Fruit fly (Drosophila melanogaster) Kc167 (cell line): ENCODE measurements around the gene CG10553.

Experiments used
- Myc ChIP-seq: fragments of >200 bp; optimal IDR thresholded peaks from 2 replicates; lab custom pipeline; 2017; ENCODE audit warnings: missing external identifiers
- Sin3A ChIP-seq: fragments of >200 bp; optimal IDR thresholded peaks from 2 replicates; lab custom pipeline; 2018; ENCODE audit warnings: missing external identifiers
- h ChIP-seq: fragments of >200 bp; optimal IDR thresholded peaks from 3 replicates; lab custom pipeline; 2018; ENCODE audit warnings: missing external identifiers
- insv ChIP-seq: fragments of >200 bp; optimal IDR thresholded peaks from 3 replicates; lab custom pipeline; 2018; ENCODE audit warnings: missing external identifiers
- psq ChIP-seq: fragments of >200 bp; optimal IDR thresholded peaks from 2 replicates; lab custom pipeline; 2017; ENCODE audit warnings: missing external identifiers
- ttk ChIP-seq: sonication (Bioruptor generic); optimal IDR thresholded peaks from 2 replicates; lab custom pipeline; 2017; ENCODE audit warnings: missing external identifiers

CG10553 gene

dm6 chr3R:25295320-25296020, 22.4 kb downstream of the CG10553 start, which contains the start of gene CG31102:
CG31102 (minus strand) TSS chr3R:25295594.
- TF ChIP-seq h (no peak), Myc (lab: Kevin White, UChicago) (no peak), insv (lab: Kevin White, UChicago) (no peak), Sin3A (lab: Kevin White, UChicago) (no peak), psq (lab: Kevin White, UChicago) (no peak), ttk (lab: Kevin White, UChicago) (no peak)

DNA sequence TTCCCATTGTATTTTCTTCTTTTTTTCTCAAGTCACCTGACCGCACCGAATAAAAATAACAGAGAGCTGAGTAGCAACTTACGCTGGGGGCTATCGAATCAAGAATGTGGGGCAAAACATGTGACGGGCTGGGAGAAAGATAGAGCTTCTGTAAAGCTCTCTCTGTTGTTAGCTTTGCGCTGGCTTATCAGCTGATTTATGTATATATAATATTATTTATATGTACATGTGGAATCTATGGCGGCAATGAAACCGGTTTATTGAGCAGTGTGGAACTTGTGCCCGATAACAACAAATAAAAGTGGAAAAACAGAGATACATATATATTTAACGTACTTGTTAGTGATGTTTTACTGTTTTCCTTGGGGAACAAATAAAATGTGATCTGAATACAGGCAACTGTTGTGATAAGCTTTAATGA, 25.0 kb downstream of the CG10553 start, which contains the start of gene CG31098:
Gene CG31098 (minus strand): TSS at position 114 of the 421 bp plus-strand sequence.
- TF ChIP-seq ttk (lab: Kevin White, UChicago) (no peak), h (no peak), Myc (lab: Kevin White, UChicago) (no peak), psq (lab: Kevin White, UChicago) (no peak), Sin3A (lab: Kevin White, UChicago) (no peak), insv (lab: Kevin White, UChicago) (no peak)

DNA sequence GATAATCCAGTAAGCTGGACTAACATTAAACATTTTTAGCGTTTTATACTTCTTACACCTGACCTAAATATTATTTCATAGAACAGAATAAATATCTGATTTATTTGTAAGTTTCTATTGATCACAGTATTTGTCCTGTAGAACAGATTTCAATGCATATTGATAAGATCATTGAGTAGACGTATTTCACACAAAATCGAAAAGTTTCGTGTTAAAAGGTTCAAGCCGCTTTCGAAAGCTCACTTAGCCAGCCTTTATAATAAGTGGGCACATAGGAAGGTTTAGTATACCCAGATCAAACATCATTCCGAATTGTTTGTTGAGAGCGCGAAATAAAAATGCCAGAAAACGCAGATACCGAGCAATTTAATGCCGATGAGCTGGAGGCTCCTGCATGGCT, 28.3 kb downstream of the CG10553 start, which contains the start of gene CG11893:
Gene CG11893 (plus strand): TSS at position 301 of the 400 bp plus-strand sequence.
- TF ChIP-seq Sin3A (lab: Kevin White, UChicago) (no peak), h (no peak), ttk (lab: Kevin White, UChicago) (no peak), psq (lab: Kevin White, UChicago) (no peak)

DNA sequence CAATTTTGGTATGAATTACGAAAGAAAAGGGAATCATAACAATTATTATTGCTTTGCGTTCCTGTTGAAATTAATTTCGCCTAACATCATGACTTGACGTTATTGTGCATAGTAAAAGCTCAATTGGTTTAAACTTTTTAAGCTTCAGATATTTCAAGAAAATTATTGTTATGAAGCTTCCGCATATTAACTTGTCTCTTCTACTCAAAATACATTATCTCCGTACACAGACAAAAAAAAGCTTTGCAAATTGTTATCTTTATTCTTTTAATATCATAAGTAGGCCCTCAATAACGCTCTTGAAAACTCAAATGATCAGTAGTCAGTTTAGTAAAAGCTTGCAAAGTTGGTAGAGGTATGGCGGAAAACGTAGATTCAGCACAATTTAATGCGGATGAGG, 30.8 kb downstream of the CG10553 start, which contains the start of gene CG13658:
Gene CG13658 (plus strand): TSS at position 347 of the 400 bp plus-strand sequence.
- no peak for TF ChIP-seq Myc (lab: Kevin White, UChicago)
- no peak for TF ChIP-seq Sin3A (lab: Kevin White, UChicago)
- no peak for TF ChIP-seq insv (lab: Kevin White, UChicago)
- TF ChIP-seq ttk (lab: Kevin White, UChicago): no peak
- TF ChIP-seq h: no peak
- no peak for TF ChIP-seq psq (lab: Kevin White, UChicago)

- TF ChIP-seq Myc (lab: Kevin White, UChicago): no peak
- TF ChIP-seq insv (lab: Kevin White, UChicago): no peak
- no peak for TF ChIP-seq psq (lab: Kevin White, UChicago)
- TF ChIP-seq h: no peak
- TF ChIP-seq Sin3A (lab: Kevin White, UChicago): no peak
- TF ChIP-seq ttk (lab: Kevin White, UChicago): no peak
Observed at dm6 chr3R:25285173-25285572, 32.7 kb downstream of the CG10553 start, which contains the start of gene CG31104. CG31104 (plus strand) TSS chr3R:25285473.

DNA sequence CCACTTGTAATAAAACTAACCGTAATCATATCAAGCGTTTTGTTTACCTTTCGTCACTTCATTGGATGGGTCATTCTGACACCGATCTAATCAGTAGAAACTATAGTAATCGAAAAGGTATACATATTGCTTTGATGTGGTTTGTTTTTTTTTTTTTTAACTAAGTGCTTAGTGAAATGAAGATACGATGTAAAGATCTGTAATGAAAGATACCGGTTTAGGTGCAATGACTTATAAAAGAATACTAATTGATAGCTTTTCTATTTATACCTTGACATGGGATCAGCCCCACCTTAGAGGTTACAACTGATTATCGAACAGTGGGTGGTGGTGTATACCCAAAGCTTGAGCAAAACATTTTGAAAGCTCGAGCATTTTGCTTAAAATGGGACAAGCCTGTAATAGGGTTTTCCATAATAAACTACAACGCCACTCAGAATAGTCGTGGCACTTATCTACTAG, 34.7 kb downstream of the CG10553 start, which contains the start of gene CG31300:
Gene CG31300 (plus strand): TSS at position 412 of the 462 bp plus-strand sequence.
- TF ChIP-seq h (no peak), Myc (lab: Kevin White, UChicago) (no peak)

DNA sequence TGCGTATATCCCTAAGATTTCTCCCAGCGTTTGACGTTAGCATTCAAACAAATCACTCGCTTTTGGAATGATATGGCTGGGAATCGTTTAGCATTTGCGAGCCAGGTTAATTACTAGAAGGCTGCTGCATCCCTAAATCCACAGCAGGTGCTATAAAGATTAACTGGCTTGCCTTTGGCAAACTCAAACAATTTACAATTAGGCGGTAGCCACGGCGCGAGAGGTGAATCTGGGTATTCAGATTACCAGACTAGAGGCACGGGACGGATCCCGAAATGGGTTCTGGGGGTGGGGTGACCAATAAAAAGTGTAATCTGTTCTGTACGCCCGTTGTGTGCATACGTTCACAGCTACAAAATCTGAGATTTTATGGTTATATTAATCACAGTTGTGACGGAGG, 36.7 kb downstream of the CG10553 start, which contains the start of gene CG11892:
Gene CG11892 (plus strand): TSS at position 384 of the 400 bp plus-strand sequence.
- no peak for TF ChIP-seq psq (lab: Kevin White, UChicago)
- TF ChIP-seq ttk (lab: Kevin White, UChicago): no peak
- no peak for TF ChIP-seq h
- no peak for TF ChIP-seq Myc (lab: Kevin White, UChicago)
- no peak for TF ChIP-seq Sin3A (lab: Kevin White, UChicago)
- TF ChIP-seq insv (lab: Kevin White, UChicago): no peak

DNA sequence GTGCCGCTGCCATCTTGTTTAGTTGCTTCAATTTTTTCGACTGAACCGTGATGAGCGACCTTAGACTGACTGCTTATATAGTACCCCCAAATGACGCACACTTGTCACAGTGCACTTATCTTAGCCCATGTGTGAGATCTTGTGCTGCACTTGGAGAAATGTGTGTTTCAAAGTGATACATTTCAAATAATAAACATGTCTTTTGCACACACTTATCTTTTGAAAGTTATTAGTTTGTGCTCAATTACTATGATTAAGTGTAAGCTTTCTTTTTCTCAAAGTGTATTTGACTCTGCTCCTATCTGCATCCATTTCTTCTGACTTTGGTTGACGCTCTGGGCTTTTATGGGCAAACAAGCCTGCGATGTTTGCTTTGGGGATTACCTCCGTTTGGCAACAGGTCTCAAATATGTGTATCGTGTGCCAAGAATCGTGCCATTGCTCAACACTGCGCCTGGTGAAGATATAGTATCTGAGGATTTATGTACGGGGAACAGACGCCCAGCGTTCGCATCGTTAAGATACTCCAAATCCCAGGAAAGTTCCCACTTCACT, 38.0 kb downstream of the CG10553 start, which contains the start of gene CG10514:
Gene CG10514 (minus strand): TSS at position 51 of the 555 bp plus-strand sequence.
- TF ChIP-seq h (no peak), insv (lab: Kevin White, UChicago) (no peak), psq (lab: Kevin White, UChicago) (no peak), Sin3A (lab: Kevin White, UChicago) (no peak), Myc (lab: Kevin White, UChicago) (no peak), ttk (lab: Kevin White, UChicago) (no peak)

- TF ChIP-seq psq (lab: Kevin White, UChicago) (no peak), Myc (lab: Kevin White, UChicago) (no peak), insv (lab: Kevin White, UChicago) (no peak), Sin3A (lab: Kevin White, UChicago) (no peak), ttk (lab: Kevin White, UChicago) (no peak), h (no peak)
Observed at dm6 chr3R:25277112-25277511, 40.8 kb downstream of the CG10553 start, which contains the start of gene CG10513. CG10513 (minus strand) TSS chr3R:25277212.

- TF ChIP-seq insv (lab: Kevin White, UChicago) (no peak), Sin3A (lab: Kevin White, UChicago) (no peak)
Observed at dm6 chr3R:25275276-25275675, 42.6 kb downstream of the CG10553 start.

- TF ChIP-seq ttk (lab: Kevin White, UChicago) (no peak), h (no peak), Myc (lab: Kevin White, UChicago) (no peak), psq (lab: Kevin White, UChicago) (no peak), Sin3A (lab: Kevin White, UChicago) (no peak), insv (lab: Kevin White, UChicago) (no peak)
Observed at dm6 chr3R:25273537-25273936, 44.4 kb downstream of the CG10553 start, which contains the start of gene CG11878. CG11878 (plus strand) TSS chr3R:25273837.
